Worm (Caenorhabditis elegans) whole organism, L3 larva: ENCODE measurements around the gene nrf-6.

Experiments used
- ceh-82 ChIP-seq: fragments of 150-350 bp; optimal IDR thresholded peaks from 2 replicates; lab custom pipeline; 2014; ENCODE audit warnings: missing biosample characterization, missing genetic modification characterization
- egl-27 ChIP-seq: sonication (generic microtip); optimal IDR thresholded peaks from 4 replicates; lab custom pipeline; 2017; ENCODE audit warnings: missing biosample characterization, missing genetic modification reagents, missing genetic modification characterization
- egl-5 ChIP-seq: fragments of 150-350 bp; optimal IDR thresholded peaks from 2 replicates; lab custom pipeline; 2017; ENCODE audit warnings: missing biosample characterization, missing genetic modification reagents, missing genetic modification characterization, inconsistent platforms
- fkh-2 ChIP-seq: fragments of 150-350 bp; optimal IDR thresholded peaks from 2 replicates; lab custom pipeline; 2014; ENCODE audit warnings: missing biosample characterization, missing genetic modification reagents, missing genetic modification characterization
- lin-39 ChIP-seq: fragments of 150-350 bp; optimal IDR thresholded peaks from 2 replicates; lab custom pipeline; 2018; ENCODE audit warnings: missing biosample characterization, missing genetic modification reagents, missing genetic modification characterization
- mml-1 ChIP-seq: fragments of 150-350 bp; sonication (generic microtip); optimal IDR thresholded peaks from 3 replicates; lab custom pipeline; 2014; ENCODE audit warnings: missing biosample characterization, missing genetic modification characterization
- nhr-25 ChIP-seq: sonication (generic microtip); optimal IDR thresholded peaks from 2 replicates; lab custom pipeline; 2017; ENCODE audit warnings: missing biosample characterization, missing genetic modification characterization
- nhr-76 ChIP-seq: fragments of 150-350 bp; sonication (generic microtip); optimal IDR thresholded peaks from 5 replicates; lab custom pipeline; 2014; ENCODE audit warnings: missing biosample characterization, missing genetic modification characterization
- nhr-77 ChIP-seq: fragments of 150-350 bp; optimal IDR thresholded peaks from 2 replicates; lab custom pipeline; 2014; ENCODE audit warnings: missing biosample characterization, missing genetic modification characterization
- snpc-4 ChIP-seq: fragments of 150-350 bp; optimal IDR thresholded peaks from 2 replicates; lab custom pipeline; 2014; ENCODE audit warnings: missing biosample characterization, missing genetic modification characterization
- unc-39 ChIP-seq: sonication (generic microtip); optimal IDR thresholded peaks from 4 replicates; lab custom pipeline; 2017; ENCODE audit warnings: missing biosample characterization, missing genetic modification characterization

The nrf-6 gene

DNA sequence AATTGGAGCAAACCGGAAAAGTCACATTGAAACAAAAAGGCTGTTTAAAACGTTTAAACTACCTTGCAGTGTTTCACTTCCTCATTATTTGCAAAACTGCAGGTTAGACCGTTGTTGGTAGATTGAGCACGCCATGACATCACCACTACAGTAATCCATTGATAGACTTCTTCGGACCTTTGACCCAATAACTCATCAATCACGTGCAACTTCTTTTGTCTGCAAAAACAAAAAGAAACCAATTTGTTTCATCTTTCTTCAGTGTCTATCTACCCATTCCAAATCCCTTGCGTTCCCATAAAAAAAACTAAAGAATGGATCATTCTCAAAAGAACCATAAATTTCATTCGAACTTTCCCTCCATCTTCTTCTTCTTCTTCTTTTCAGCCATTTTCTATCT lies 51.4 kb downstream of the nrf-6 start:
- TF ChIP-seq unc-39 (tag; lab: Kevin White, UChicago) (no peak), egl-5 (tag; lab: Kevin White, UChicago) (peak; percentile 51), ceh-82 (tag; lab: Kevin White, UChicago) (no peak), egl-27 (tag; lab: Kevin White, UChicago) (no peak), nhr-25 (no peak), nhr-76 (no peak), mml-1 (tag; lab: Kevin White, UChicago) (no peak), snpc-4 (tag; lab: Kevin White, UChicago) (no peak), fkh-2 (tag; lab: Kevin White, UChicago) (no peak), lin-39 (tag; lab: Kevin White, UChicago) (peak; percentile 3), nhr-77 (tag; lab: Kevin White, UChicago) (no peak)
